Worm (Caenorhabditis elegans): Measurements from ENCODE around the gene arx-6.

ce11 chrIII:4881955-4882354 is 3.5 kb downstream of the arx-6 start:
- TF ChIP-seq scrt-1 (GFP tag; IDR thresholded peaks at IDR 0.05) (no peak), ama-1 (optimal IDR thresholded peaks at IDR 0.05) (no peak), hmg-4 (GFP tag; optimal IDR thresholded peaks at IDR 0.05) (no peak), tbx-11 (GFP tag; IDR thresholded peaks at IDR 0.05) (no peak)

All from whole organism, early embryonic.